Fruit fly (Drosophila melanogaster) whole organism, wandering third instar larva: ENCODE measurements around the gene RAF2.

Experiments used
- Abd-B ChIP-seq: fragments of >200 bp; optimal IDR thresholded peaks from 2 replicates; lab custom pipeline; 2017; ENCODE audit warnings: missing biosample characterization, missing genetic modification characterization
- CG9705 ChIP-seq: fragments of 200-800 bp; sonication (Bioruptor generic); optimal IDR thresholded peaks from 2 replicates; lab custom pipeline; 2018; ENCODE audit warnings: missing biosample characterization, mild to moderate bottlenecking, missing genetic modification characterization
- CrebA ChIP-seq: fragments of 200-800 bp; sonication (Bioruptor generic); optimal IDR thresholded peaks from 2 replicates; lab custom pipeline; 2016; ENCODE audit warnings: missing biosample characterization, mild to moderate bottlenecking, missing genetic modification characterization, borderline replicate concordance
- Dfd ChIP-seq: fragments of >200 bp; optimal IDR thresholded peaks from 2 replicates; lab custom pipeline; 2017; ENCODE audit warnings: missing biosample characterization, missing genetic modification characterization
- HLH106 ChIP-seq: fragments of 200-800 bp; optimal IDR thresholded peaks from 3 replicates; lab custom pipeline; 2019; ENCODE audit warnings: missing biosample characterization, mild to moderate bottlenecking, missing genetic modification characterization, moderate library complexity
- Hr78 ChIP-seq: fragments of >200 bp; optimal IDR thresholded peaks from 2 replicates; lab custom pipeline; 2017; ENCODE audit warnings: missing biosample characterization, missing genetic modification characterization
- Hr83 ChIP-seq: fragments of 200-300 bp; sonication (Bioruptor generic); optimal IDR thresholded peaks from 2 replicates; lab custom pipeline; 2016; ENCODE audit warnings: missing biosample characterization, mild to moderate bottlenecking, missing genetic modification characterization, moderate library complexity; ENCODE audit not compliant: poor library complexity, severe bottlenecking
- Mio ChIP-seq: sonication (Bioruptor generic); optimal IDR thresholded peaks from 2 replicates; lab custom pipeline; 2016; ENCODE audit warnings: missing biosample characterization, missing genetic modification characterization
- Myc ChIP-seq: fragments of >200 bp; optimal IDR thresholded peaks from 2 replicates; lab custom pipeline; 2017
- N ChIP-seq: fragments of >200 bp; optimal IDR thresholded peaks from 2 replicates; lab custom pipeline; 2018; ENCODE audit warnings: missing biosample characterization, missing external identifiers, missing genetic modification characterization
- OdsH ChIP-seq: fragments of 200-800 bp; sonication (Bioruptor generic); optimal IDR thresholded peaks from 2 replicates; lab custom pipeline; 2016; ENCODE audit warnings: missing biosample characterization, mild to moderate bottlenecking, missing genetic modification characterization
- Rel ChIP-seq, 2 experiments: fragments of 200-800 bp; sonication (Bioruptor generic) in 1 of 2; optimal IDR thresholded peaks; 2 replicates in 1 of 2; 3 replicates in 1 of 2; lab custom pipeline; 2016 to 2019; ENCODE audit warnings: mild to moderate bottlenecking in 2 of 2, missing biosample characterization in 2 of 2, missing genetic modification characterization in 2 of 2, moderate library complexity in 1 of 2
- Vsx2 ChIP-seq: fragments of 200-300, 225-300 bp; sonication (Bioruptor generic); optimal IDR thresholded peaks from 2 replicates; lab custom pipeline; 2018; ENCODE audit warnings: missing biosample characterization, missing genetic modification characterization; ENCODE audit not compliant: partially characterized antibody
- brk ChIP-seq: fragments of 200-800 bp; sonication (Bioruptor generic); optimal IDR thresholded peaks from 2 replicates; lab custom pipeline; 2016; ENCODE audit warnings: missing biosample characterization, mild to moderate bottlenecking, missing genetic modification characterization
- dl ChIP-seq, 2 experiments: fragments of 175-275, 200-275 bp in 1 of 2; fragments of 200-275 bp in 1 of 2; sonication (Bioruptor generic); optimal IDR thresholded peaks; lab custom pipeline; 2018; ENCODE audit warnings: mild to moderate bottlenecking in 2 of 2, missing biosample characterization in 2 of 2, missing genetic modification characterization in 2 of 2, moderate library complexity in 2 of 2; ENCODE audit not compliant: partially characterized antibody in 2 of 2, insufficient read depth in 1 of 2
- dsf ChIP-seq: sonication (Bioruptor generic); optimal IDR thresholded peaks from 2 replicates; lab custom pipeline; 2016; ENCODE audit warnings: missing biosample characterization, missing genetic modification characterization, borderline replicate concordance
- ey ChIP-seq: fragments of 200-800 bp; sonication (Bioruptor generic); optimal IDR thresholded peaks from 2 replicates; lab custom pipeline; 2016; ENCODE audit warnings: missing biosample characterization, missing genetic modification characterization
- foxo ChIP-seq, 2 experiments: fragments of 200-800 bp; sonication (Bioruptor generic); optimal IDR thresholded peaks; 2 replicates in 1 of 2; 3 replicates in 1 of 2; lab custom pipeline; 2016 to 2017; ENCODE audit warnings: missing biosample characterization in 2 of 2, missing genetic modification characterization in 2 of 2
- h ChIP-seq: fragments of 200-800 bp; sonication (Bioruptor generic); optimal IDR thresholded peaks from 3 replicates; lab custom pipeline; 2016; ENCODE audit warnings: missing biosample characterization, mild to moderate bottlenecking, missing genetic modification characterization
- lola ChIP-seq: fragments of >200 bp; optimal IDR thresholded peaks from 2 replicates; lab custom pipeline; 2017; ENCODE audit warnings: missing biosample characterization, missing genetic modification characterization
- pan ChIP-seq: fragments of >200 bp; optimal IDR thresholded peaks from 2 replicates; lab custom pipeline; 2017
- psq ChIP-seq: fragments of 200-800 bp; sonication (Bioruptor generic); optimal IDR thresholded peaks from 3 replicates; lab custom pipeline; 2017; ENCODE audit warnings: missing biosample characterization, mild to moderate bottlenecking, missing genetic modification characterization, moderate library complexity
- rgr ChIP-seq: fragments of 200-800 bp; sonication (Bioruptor generic); optimal IDR thresholded peaks from 3 replicates; lab custom pipeline; 2016; ENCODE audit warnings: missing biosample characterization, mild to moderate bottlenecking, missing genetic modification characterization
- sage ChIP-seq: fragments of 200-800 bp; sonication (Bioruptor generic); optimal IDR thresholded peaks from 2 replicates; lab custom pipeline; 2016; ENCODE audit warnings: missing biosample characterization, mild to moderate bottlenecking, missing genetic modification characterization
- woc ChIP-seq: sonication (Bioruptor generic); optimal IDR thresholded peaks from 2 replicates; lab custom pipeline; 2016; ENCODE audit warnings: missing biosample characterization, mild to moderate bottlenecking, missing genetic modification characterization

The RAF2 gene

DNA sequence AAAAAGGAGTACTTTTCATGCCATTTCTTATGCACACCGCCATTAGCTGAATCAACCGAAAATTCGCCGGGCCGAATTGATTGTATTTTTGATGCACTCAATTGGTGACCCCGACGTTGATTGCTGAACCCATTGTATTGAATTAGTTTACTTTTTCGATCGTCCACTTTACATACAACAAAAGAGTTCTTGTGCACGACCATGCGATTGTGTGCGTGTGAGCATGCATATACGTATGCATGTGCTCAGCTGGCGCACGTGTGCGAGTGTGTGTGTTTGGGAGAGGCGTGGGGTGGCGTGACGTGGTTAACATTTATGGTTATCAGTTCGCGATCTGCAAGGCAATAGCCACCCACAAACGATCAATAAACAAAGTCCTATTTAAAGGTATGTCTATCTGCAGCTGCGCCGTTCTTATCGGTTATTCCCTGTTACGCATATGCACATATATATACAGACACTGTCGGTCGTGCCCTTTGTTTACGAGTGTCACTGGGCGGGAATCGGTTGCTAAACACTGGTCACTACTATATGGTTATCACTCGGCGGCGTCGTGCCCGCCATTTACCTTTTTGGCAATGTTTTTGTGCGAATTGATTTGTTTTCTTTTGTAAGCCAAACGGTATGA lies 761 bp upstream of the RAF2 start (continued):
- TF ChIP-seq psq (GFP tag; lab: Kevin White, UChicago) (no peak), rgr (GFP tag; lab: Kevin White, UChicago) (no peak), OdsH (GFP tag; lab: Kevin White, UChicago) (peak; percentile 43), dl (GFP tag; optimal IDR thresholded peaks at IDR 0.05; lab: Kevin White, UChicago; ENCODE audit: insufficient read depth in 1 of 2, partially characterized antibody in 2 of 2) (no peak), CrebA (GFP tag; lab: Kevin White, UChicago) (peak; percentile 87), dsf (GFP tag; lab: Kevin White, UChicago) (no peak), Dfd (GFP tag; lab: Kevin White, UChicago) (no peak), HLH106 (no peak), N (peak; percentile 38), sage (GFP tag; lab: Kevin White, UChicago) (no peak), h (peak; percentile 66)

DNA sequence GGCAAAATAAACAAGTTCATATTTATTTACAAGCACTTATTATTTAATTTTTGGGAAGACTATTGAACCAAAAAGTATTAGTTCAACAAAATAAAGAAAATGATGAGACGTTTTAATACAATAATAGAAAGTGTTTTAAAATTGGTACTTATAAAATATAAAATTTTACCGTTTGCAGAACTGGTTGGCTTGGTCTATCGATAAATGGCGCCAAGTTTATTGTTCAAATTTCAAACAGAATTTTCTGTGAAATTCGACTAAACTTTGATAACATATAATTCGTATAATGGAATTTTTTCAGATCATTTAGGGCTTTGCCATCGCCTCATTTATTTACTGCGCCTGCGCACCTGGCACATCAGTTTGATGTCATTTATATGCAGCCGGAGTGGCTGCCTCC lies 4.7 kb downstream of the RAF2 start:
- TF ChIP-seq woc (GFP tag; lab: Kevin White, UChicago) (no peak), Mio (no peak), Abd-B (no peak), sage (GFP tag; lab: Kevin White, UChicago) (no peak), Hr78 (GFP tag; lab: Kevin White, UChicago) (no peak), foxo (GFP tag; optimal IDR thresholded peaks at IDR 0.05; lab: Kevin White, UChicago) (no peak), Vsx2 (GFP tag; lab: Kevin White, UChicago) (no peak), Myc (lab: Kevin White, UChicago) (no peak), OdsH (GFP tag; lab: Kevin White, UChicago) (no peak), pan (lab: Kevin White, UChicago) (no peak), N (no peak)

DNA sequence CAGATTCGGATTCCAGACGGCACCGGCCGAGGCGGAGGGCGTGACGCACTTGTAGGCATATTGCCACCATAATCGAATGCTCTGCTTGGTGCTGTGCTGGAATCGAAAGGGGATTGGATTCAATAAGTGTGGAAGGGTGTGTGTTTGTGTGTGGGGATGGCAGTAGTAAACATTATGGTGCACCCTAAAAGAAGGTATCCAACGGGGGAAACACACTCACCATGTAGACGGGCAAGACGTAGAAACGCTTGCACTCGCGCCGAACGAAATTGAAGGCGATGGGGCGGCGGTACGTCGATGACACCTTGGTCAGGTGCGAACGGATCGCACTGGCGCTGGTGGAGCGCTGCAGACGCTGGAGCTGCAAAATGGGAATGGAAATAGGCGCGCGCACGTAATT lies 5.1 kb downstream of the RAF2 start:
- no peak for TF ChIP-seq Rel (GFP tag; optimal IDR thresholded peaks at IDR 0.05; lab: Kevin White, UChicago)
- peak; percentile 77 for TF ChIP-seq Rel (tag; optimal IDR thresholded peaks at IDR 0.05; lab: Kevin White, UChicago)
- no peak for TF ChIP-seq Vsx2 (GFP tag; lab: Kevin White, UChicago)

DNA sequence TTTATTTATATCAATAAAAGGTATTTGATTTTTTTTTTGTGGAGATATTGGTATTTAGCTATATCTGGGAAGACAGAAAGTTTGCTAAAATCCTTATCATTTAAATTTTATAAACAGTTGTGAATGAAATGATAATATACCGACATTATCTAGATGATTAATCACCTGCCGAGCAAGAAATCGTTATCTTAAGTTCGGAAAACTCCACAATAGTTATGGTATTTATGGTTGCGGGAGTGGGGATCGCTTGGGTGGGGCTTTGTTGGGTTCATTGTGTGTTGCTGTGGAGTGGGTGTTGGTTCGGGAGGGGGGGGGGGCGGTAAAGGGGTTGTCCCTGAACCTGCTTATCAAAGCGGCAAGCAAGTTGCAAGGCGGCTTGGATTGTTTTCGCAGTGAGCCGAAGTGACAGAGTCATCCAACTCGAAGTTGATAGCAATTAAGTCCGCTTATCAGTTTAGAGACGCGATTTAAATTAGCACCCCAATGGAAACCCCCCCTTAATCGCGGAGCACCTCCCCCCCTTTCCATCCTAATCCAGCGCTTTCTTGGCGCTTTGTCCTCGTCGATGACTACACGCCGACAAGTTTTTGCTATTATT lies 6.2 kb downstream of the RAF2 start:
- no peak for TF ChIP-seq HLH106
- TF ChIP-seq Rel (GFP tag; optimal IDR thresholded peaks at IDR 0.05; lab: Kevin White, UChicago), result no peak
- TF ChIP-seq Rel (tag; optimal IDR thresholded peaks at IDR 0.05; lab: Kevin White, UChicago), result peak; percentile 87
- TF ChIP-seq dl (GFP tag; optimal IDR thresholded peaks at IDR 0.05; lab: Kevin White, UChicago; ENCODE audit: insufficient read depth in 1 of 2, partially characterized antibody in 2 of 2), result no peak
- no peak for TF ChIP-seq brk
- no peak for TF ChIP-seq lola (GFP tag; lab: Kevin White, UChicago)
- no peak for TF ChIP-seq psq (GFP tag; lab: Kevin White, UChicago)
- no peak for TF ChIP-seq rgr (GFP tag; lab: Kevin White, UChicago)
- TF ChIP-seq, all 38 proteins: peak for 1

DNA sequence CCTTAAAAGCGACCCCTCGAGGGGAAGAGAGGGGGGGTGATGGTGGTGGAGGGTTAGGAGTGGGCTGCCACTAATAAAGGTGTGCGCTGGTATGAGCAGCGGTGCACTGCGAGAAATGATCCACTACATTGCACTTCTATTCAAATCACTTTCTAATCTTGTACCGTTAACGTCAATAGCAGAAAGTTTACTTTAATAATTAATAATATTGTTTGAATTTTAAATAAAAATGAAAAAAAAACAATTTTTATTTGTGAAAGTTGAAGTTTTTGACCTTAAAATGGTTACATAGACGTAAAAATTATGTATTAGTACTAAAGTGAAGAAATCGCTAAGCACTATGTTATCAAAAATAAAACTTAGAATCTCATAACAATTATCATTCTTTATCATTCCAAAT lies 6.7 kb downstream of the RAF2 start:
- TF ChIP-seq Hr83 (no peak), CrebA (GFP tag; lab: Kevin White, UChicago) (no peak), sage (GFP tag; lab: Kevin White, UChicago) (no peak), foxo (GFP tag; optimal IDR thresholded peaks at IDR 0.05; lab: Kevin White, UChicago) (no peak), brk (no peak), ey (GFP tag; lab: Kevin White, UChicago) (no peak), CG9705 (GFP tag; lab: Kevin White, UChicago) (no peak)

DNA sequence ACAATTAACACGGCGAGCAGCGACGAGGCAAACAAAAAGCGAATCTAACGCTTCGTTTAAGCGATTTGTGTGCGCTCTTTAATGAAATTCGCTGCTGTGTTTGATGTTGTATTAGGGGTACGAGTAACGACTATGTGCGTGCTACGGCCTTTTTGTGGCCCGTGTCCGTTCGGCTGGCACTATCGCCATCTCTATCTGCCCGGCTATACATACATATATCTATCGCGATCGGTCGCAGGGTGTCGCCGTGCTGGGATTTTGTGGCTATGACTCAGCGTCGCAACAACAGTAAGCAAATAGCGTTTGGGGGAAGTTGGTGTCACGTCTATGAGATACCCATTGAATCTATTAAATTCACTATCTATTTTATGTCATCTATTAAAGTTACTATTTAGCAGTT lies 7.6 kb downstream of the RAF2 start:
- TF ChIP-seq N (no peak), Hr78 (GFP tag; lab: Kevin White, UChicago) (no peak), pan (lab: Kevin White, UChicago) (no peak), Rel (GFP tag; optimal IDR thresholded peaks at IDR 0.05; lab: Kevin White, UChicago) (no peak), Rel (tag; optimal IDR thresholded peaks at IDR 0.05; lab: Kevin White, UChicago) (peak; percentile 11), woc (GFP tag; lab: Kevin White, UChicago) (no peak), ey (GFP tag; lab: Kevin White, UChicago) (no peak)
